Worm (Caenorhabditis elegans): ENCODE results near the gene fcmt-1.

The fcmt-1 gene

ce11 chrII:11724362-11724761, 15.0 kb upstream of the fcmt-1 start (continued):
- TF ChIP-seq fkh-8 (tag; optimal IDR thresholded peaks at IDR 0.05): no peak
- peak; percentile 27 to 52 for TF ChIP-seq lin-35 (GFP tag; optimal IDR thresholded peaks at IDR 0.05)
- TF ChIP-seq mab-9 (GFP tag; IDR thresholded peaks at IDR 0.05): no peak
- TF ChIP-seq aly-2 (tag; optimal IDR thresholded peaks at IDR 0.05): no peak
- peak; percentile 44 for TF ChIP-seq xbp-1 (tag; optimal IDR thresholded peaks at IDR 0.05)
- no peak for TF ChIP-seq C16A3.4 (tag; optimal IDR thresholded peaks at IDR 0.05)
- TF ChIP-seq lin-14 (GFP tag; optimal IDR thresholded peaks at IDR 0.05): peak; percentile 89
- peak; percentile 61 for TF ChIP-seq fkh-10 (GFP tag; optimal IDR thresholded peaks at IDR 0.05)
- no peak for TF ChIP-seq unc-62 (GFP tag; optimal IDR thresholded peaks at IDR 0.05)
- TF ChIP-seq lsy-2 (tag; optimal IDR thresholded peaks at IDR 0.05): peak; percentile 23 to 44
- TF ChIP-seq zip-4 (GFP tag; optimal IDR thresholded peaks at IDR 0.05): no peak
- TF ChIP-seq ceh-90 (tag; optimal IDR thresholded peaks at IDR 0.05): no peak
- TF ChIP-seq nhr-71 (tag; optimal IDR thresholded peaks at IDR 0.05): peak; percentile 72
- TF ChIP-seq dsc-1 (tag; optimal IDR thresholded peaks at IDR 0.05): peak; percentile 38
- TF ChIP-seq egl-13 (tag; optimal IDR thresholded peaks at IDR 0.05): peak; percentile 3
- no peak for TF ChIP-seq unc-30 (tag; optimal IDR thresholded peaks at IDR 0.05)
- TF ChIP-seq efl-1 (optimal IDR thresholded peaks at IDR 0.05): peak; percentile 27 to 38
- TF ChIP-seq efl-1 (GFP tag; optimal IDR thresholded peaks at IDR 0.05 in 1 of 2): peak in 1 of 2 experiments; percentile 43
- no peak for TF ChIP-seq mef-2 (tag; optimal IDR thresholded peaks at IDR 0.05)
- peak; percentile 59 for TF ChIP-seq blmp-1 (tag; optimal IDR thresholded peaks at IDR 0.05)

- TF ChIP-seq ets-5 (GFP tag; IDR thresholded peaks at IDR 0.05) (no peak), lin-13 (GFP tag; optimal IDR thresholded peaks at IDR 0.05) (no peak), nhr-85 (tag) (no peak), dsc-1 (tag; optimal IDR thresholded peaks at IDR 0.05) (peak; percentile 40), nhr-12 (tag; optimal IDR thresholded peaks at IDR 0.05) (no peak), ceh-88 (GFP tag; IDR thresholded peaks at IDR 0.05) (no peak), egl-27 (tag; optimal IDR thresholded peaks at IDR 0.05) (no peak), ceh-8 (GFP tag; optimal IDR thresholded peaks at IDR 0.05) (no peak), aha-1 (tag; optimal IDR thresholded peaks at IDR 0.05) (no peak)
These were observed 14.5 kb upstream of the fcmt-1 start, which contains the start of gene ldh-1 for ce11 chrII:11723904-11724303. Gene ldh-1, plus strand, starts transcription at chrII:11724204.

ce11 chrII:11722164-11722563, 12.8 kb upstream of the fcmt-1 start:
- TF ChIP-seq pax-3 (tag; optimal IDR thresholded peaks at IDR 0.05) (peak; percentile 2), tlp-1 (tag; optimal IDR thresholded peaks at IDR 0.05) (no peak), ceh-88 (GFP tag; IDR thresholded peaks at IDR 0.05) (no peak), C34B4.2 (tag; optimal IDR thresholded peaks at IDR 0.05) (no peak), nhr-76 (tag; optimal IDR thresholded peaks at IDR 0.05) (no peak), elt-2 (tag; optimal IDR thresholded peaks at IDR 0.05) (no peak), zip-4 (GFP tag; optimal IDR thresholded peaks at IDR 0.05) (no peak), unc-30 (tag; optimal IDR thresholded peaks at IDR 0.05) (no peak), ceh-63 (GFP tag; optimal IDR thresholded peaks at IDR 0.05) (no peak), dpl-1 (GFP tag; optimal IDR thresholded peaks at IDR 0.05) (no peak), hpl-2 (GFP tag; optimal IDR thresholded peaks at IDR 0.05) (no peak), mab-9 (GFP tag; IDR thresholded peaks at IDR 0.05) (no peak), unc-130 (tag; optimal IDR thresholded peaks at IDR 0.05) (no peak), lin-13 (GFP tag; optimal IDR thresholded peaks at IDR 0.05) (no peak), Y116A8C.19 (tag; optimal IDR thresholded peaks at IDR 0.05; ENCODE audit: borderline replicate concordance) (no peak), C16A3.4 (tag; optimal IDR thresholded peaks at IDR 0.05) (no peak), nhr-237 (tag; optimal IDR thresholded peaks at IDR 0.05) (no peak), pag-3 (tag; optimal IDR thresholded peaks at IDR 0.05; ENCODE audit: borderline replicate concordance, insufficient read depth) (no peak), unc-98 (GFP tag; IDR thresholded peaks at IDR 0.05) (no peak), ceh-82 (tag; optimal IDR thresholded peaks at IDR 0.05) (no peak), tbx-2 (tag; optimal IDR thresholded peaks at IDR 0.05) (no peak), fkh-8 (tag; optimal IDR thresholded peaks at IDR 0.05) (peak; percentile 90), skn-1 (tag; optimal IDR thresholded peaks at IDR 0.05) (no peak), nhr-71 (tag; optimal IDR thresholded peaks at IDR 0.05) (peak; percentile 11), grh-1 (GFP tag; IDR thresholded peaks at IDR 0.05) (no peak), lin-14 (GFP tag; optimal IDR thresholded peaks at IDR 0.05) (no peak), snu-23 (GFP tag; optimal IDR thresholded peaks at IDR 0.05) (no peak), ztf-4 (tag; optimal IDR thresholded peaks at IDR 0.05) (no peak), lir-3 (tag; optimal IDR thresholded peaks at IDR 0.05; ENCODE audit: poor library complexity) (no peak), ceh-8 (GFP tag; optimal IDR thresholded peaks at IDR 0.05) (no peak), mep-1 (tag; optimal IDR thresholded peaks at IDR 0.05) (no peak), sox-4 (tag; optimal IDR thresholded peaks at IDR 0.05) (peak; percentile 17)

All from whole organism, L1 larva.